Worm (Caenorhabditis elegans) whole organism, L2 larva: ENCODE measurements around the gene scl-20.

Experiments used
- C34F6.9 ChIP-seq: fragments of 150-350 bp; optimal IDR thresholded peaks from 2 replicates; lab custom pipeline; 2014; ENCODE audit warnings: missing biosample characterization, missing genetic modification characterization
- F13H6.1 ChIP-seq: sonication (generic microtip); optimal IDR thresholded peaks from 2 replicates; lab custom pipeline; 2016; ENCODE audit warnings: missing genetic modification characterization, missing compliant biosample characterization
- R02D3.7 ChIP-seq: fragments of 150-350 bp; optimal IDR thresholded peaks from 2 replicates; lab custom pipeline; 2014; ENCODE audit warnings: missing biosample characterization, missing genetic modification characterization
- ZK546.5 ChIP-seq: sonication (generic microtip); optimal IDR thresholded peaks from 2 replicates; lab custom pipeline; 2017; ENCODE audit warnings: missing biosample characterization, missing genetic modification characterization
- aly-2 ChIP-seq: fragments of 150-350 bp; optimal IDR thresholded peaks from 2 replicates; lab custom pipeline; 2014; ENCODE audit warnings: missing biosample characterization, missing genetic modification characterization
- ama-1 ChIP-seq: fragments of 150-350 bp; optimal IDR thresholded peaks from 2 replicates; lab custom pipeline; 2018; ENCODE audit warnings: inconsistent platforms
- crh-2 ChIP-seq: sonication (generic microtip); optimal IDR thresholded peaks from 2 replicates; lab custom pipeline; 2017; ENCODE audit warnings: missing biosample characterization, missing genetic modification characterization
- dmd-4 ChIP-seq: sonication (generic microtip); optimal IDR thresholded peaks from 2 replicates; lab custom pipeline; 2017; ENCODE audit warnings: missing biosample characterization, missing genetic modification characterization
- egl-27 ChIP-seq: sonication (generic microtip); optimal IDR thresholded peaks from 3 replicates; lab custom pipeline; 2017; ENCODE audit warnings: missing biosample characterization, missing genetic modification reagents, missing genetic modification characterization
- elt-1 ChIP-seq: fragments of 150-350 bp; optimal IDR thresholded peaks from 2 replicates; lab custom pipeline; 2014; ENCODE audit warnings: missing biosample characterization, missing genetic modification characterization
- fos-1 ChIP-seq: fragments of 150-350 bp; optimal IDR thresholded peaks from 2 replicates; lab custom pipeline; 2014; ENCODE audit warnings: missing biosample characterization, missing genetic modification characterization
- lin-11 ChIP-seq: fragments of 150-350 bp; sonication (generic microtip); optimal IDR thresholded peaks from 2 replicates; lab custom pipeline; 2014; ENCODE audit warnings: missing biosample characterization, missing genetic modification characterization, inconsistent platforms, mixed read lengths
- lin-13 ChIP-seq: fragments of 150-350 bp; optimal IDR thresholded peaks from 2 replicates; lab custom pipeline; 2014; ENCODE audit warnings: missing biosample characterization, missing genetic modification reagents, missing genetic modification characterization
- lin-39 ChIP-seq: fragments of 150-350 bp; optimal IDR thresholded peaks from 2 replicates; lab custom pipeline; 2014; ENCODE audit warnings: missing biosample characterization, missing genetic modification reagents, missing genetic modification characterization
- lsy-2 ChIP-seq, 2 experiments: fragments of 150-350 bp in 1 of 2; sonication (generic microtip) in 1 of 2; optimal IDR thresholded peaks; 2 replicates each; lab custom pipeline; 2014 to 2017; ENCODE audit warnings: missing biosample characterization in 2 of 2, missing genetic modification characterization in 2 of 2
- mdl-1 ChIP-seq, 2 experiments: fragments of 150-350 bp in 1 of 2; sonication (generic microtip) in 1 of 2; optimal IDR thresholded peaks; 2 replicates each; lab custom pipeline; 2017; ENCODE audit warnings: missing biosample characterization in 2 of 2, missing genetic modification characterization in 2 of 2
- nhr-10 ChIP-seq: sonication (generic microtip); optimal IDR thresholded peaks from 2 replicates; lab custom pipeline; 2017; ENCODE audit warnings: missing biosample characterization, missing genetic modification characterization
- nhr-12 ChIP-seq: fragments of 150-350 bp; optimal IDR thresholded peaks from 2 replicates; lab custom pipeline; 2014; ENCODE audit warnings: missing biosample characterization, missing genetic modification characterization
- nhr-129 ChIP-seq: fragments of 150-350 bp; optimal IDR thresholded peaks from 2 replicates; lab custom pipeline; 2014; ENCODE audit warnings: missing biosample characterization, missing genetic modification characterization
- nhr-21 ChIP-seq: fragments of 150-350 bp; optimal IDR thresholded peaks from 2 replicates; lab custom pipeline; 2014; ENCODE audit warnings: missing biosample characterization, missing genetic modification characterization
- nhr-23 ChIP-seq: fragments of 150-350 bp; optimal IDR thresholded peaks from 2 replicates; lab custom pipeline; 2014; ENCODE audit warnings: missing biosample characterization, missing genetic modification reagents, missing genetic modification characterization
- nhr-237 ChIP-seq: fragments of 150-350 bp; optimal IDR thresholded peaks from 2 replicates; lab custom pipeline; 2014; ENCODE audit warnings: missing biosample characterization, missing genetic modification characterization
- nhr-25 ChIP-seq: fragments of 150-350 bp; sonication (generic microtip); optimal IDR thresholded peaks from 3 replicates; lab custom pipeline; 2014; ENCODE audit warnings: missing biosample characterization, missing genetic modification characterization
- nhr-6 ChIP-seq: fragments of 150-350 bp; optimal IDR thresholded peaks from 2 replicates; lab custom pipeline; 2014; ENCODE audit warnings: missing biosample characterization, missing genetic modification characterization
- nhr-77 ChIP-seq: fragments of 150-350 bp; optimal IDR thresholded peaks from 2 replicates; lab custom pipeline; 2014; ENCODE audit warnings: missing biosample characterization, missing genetic modification characterization
- peb-1 ChIP-seq: fragments of 150-350 bp; optimal IDR thresholded peaks from 2 replicates; lab custom pipeline; 2014; ENCODE audit warnings: missing biosample characterization, missing genetic modification characterization
- sem-4 ChIP-seq: fragments of 150-350 bp; optimal IDR thresholded peaks from 2 replicates; lab custom pipeline; 2014; ENCODE audit warnings: missing biosample characterization, missing genetic modification reagents, missing genetic modification characterization
- skn-1 ChIP-seq: sonication (generic microtip); optimal IDR thresholded peaks from 2 replicates; lab custom pipeline; 2017; ENCODE audit warnings: missing biosample characterization, missing genetic modification characterization
- sma-3 ChIP-seq: sonication (generic microtip); optimal IDR thresholded peaks from 2 replicates; lab custom pipeline; 2016; ENCODE audit warnings: missing genetic modification reagents, missing genetic modification characterization, missing compliant biosample characterization
- sma-9 ChIP-seq, 2 experiments: fragments of 150-350 bp in 1 of 2; sonication (generic microtip) in 1 of 2; optimal IDR thresholded peaks; 2 replicates each; lab custom pipeline; 2014 to 2016; ENCODE audit warnings: missing genetic modification characterization in 2 of 2, mild to moderate bottlenecking in 1 of 2, missing biosample characterization in 1 of 2, missing compliant biosample characterization in 1 of 2, missing genetic modification reagents in 1 of 2, moderate library complexity in 1 of 2
- snpc-4 ChIP-seq: fragments of 150-350 bp; optimal IDR thresholded peaks from 2 replicates; lab custom pipeline; 2014; ENCODE audit warnings: missing biosample characterization, missing genetic modification characterization
- unc-39 ChIP-seq: fragments of 150-350 bp; optimal IDR thresholded peaks from 2 replicates; lab custom pipeline; 2014; ENCODE audit warnings: missing biosample characterization, missing genetic modification characterization
- unc-55 ChIP-seq: fragments of 150-350 bp; sonication (generic microtip); optimal IDR thresholded peaks from 3 replicates; lab custom pipeline; 2014; ENCODE audit warnings: missing biosample characterization, missing genetic modification reagents, missing genetic modification characterization
- unc-62 ChIP-seq: fragments of 150-350 bp; optimal IDR thresholded peaks from 2 replicates; lab custom pipeline; 2014; ENCODE audit warnings: missing biosample characterization, missing genetic modification reagents, missing genetic modification characterization
- ztf-1 ChIP-seq: fragments of 200-800 bp; sonication (Bioruptor generic); conservative IDR thresholded peaks from 2 replicates; pipeline ENCODE4 v1.3.6; 2022; ENCODE audit warnings: missing genetic modification characterization, missing compliant biosample characterization
- ztf-11 ChIP-seq: sonication (generic microtip); optimal IDR thresholded peaks from 2 replicates; lab custom pipeline; 2017; ENCODE audit warnings: missing biosample characterization, missing genetic modification characterization
- ztf-4 ChIP-seq: fragments of 150-350 bp; optimal IDR thresholded peaks from 2 replicates; lab custom pipeline; 2014; ENCODE audit warnings: missing biosample characterization, missing genetic modification characterization

scl-20 gene

DNA sequence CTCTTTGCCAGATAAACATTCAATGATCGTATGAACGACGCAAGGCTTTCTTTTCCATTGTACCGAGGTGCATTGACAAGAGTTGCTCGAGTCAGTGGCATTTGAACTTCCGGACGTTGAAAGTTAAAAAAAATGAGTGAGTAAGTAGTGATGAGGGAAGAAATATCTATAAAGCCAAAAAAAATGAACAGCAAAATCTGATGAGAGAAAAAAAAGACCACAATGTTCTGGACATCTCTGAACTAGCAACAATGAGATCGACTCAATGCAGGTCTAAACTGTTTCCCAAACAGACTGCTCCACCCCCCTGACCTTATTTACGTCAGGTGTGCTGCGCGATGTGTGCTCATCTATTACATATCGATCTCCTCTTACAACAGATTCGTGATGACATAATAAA lies 16.2 kb upstream of the scl-20 start, which contains the start of the genes F11D11.21 and F11D11.12:
TSS of gene F11D11.21 (minus strand) at position 101 of the 400 bp plus-strand sequence.
TSS of gene F11D11.12 (minus strand) at position 238 of the 400 bp plus-strand sequence.
- TF ChIP-seq lin-39 (tag; lab: Kevin White, UChicago), result no peak
- no peak for TF ChIP-seq fos-1 (tag; lab: Kevin White, UChicago)
- no peak for TF ChIP-seq nhr-23 (tag; lab: Kevin White, UChicago)
- TF ChIP-seq ztf-4, result no peak
- no peak for TF ChIP-seq aly-2
- no peak for TF ChIP-seq ztf-1 (GFP tag; lab: Robert Waterston, UW)
- no peak for TF ChIP-seq lin-13 (GFP tag; lab: Kevin White, UChicago)
- TF ChIP-seq egl-27 (tag; lab: Kevin White, UChicago), result no peak
- TF ChIP-seq peb-1 (tag; lab: Kevin White, UChicago), result no peak
- no peak for TF ChIP-seq unc-62 (GFP tag; lab: Kevin White, UChicago)
- no peak for TF ChIP-seq ama-1
- TF ChIP-seq nhr-129 (tag; lab: Kevin White, UChicago), result no peak
- TF ChIP-seq lsy-2 (tag; optimal IDR thresholded peaks at IDR 0.05; lab: Kevin White, UChicago), result no peak
- TF ChIP-seq nhr-21 (tag; lab: Kevin White, UChicago), result no peak
- no peak for TF ChIP-seq elt-1 (tag; lab: Kevin White, UChicago)
- TF ChIP-seq crh-2 (tag; lab: Kevin White, UChicago), result no peak

DNA sequence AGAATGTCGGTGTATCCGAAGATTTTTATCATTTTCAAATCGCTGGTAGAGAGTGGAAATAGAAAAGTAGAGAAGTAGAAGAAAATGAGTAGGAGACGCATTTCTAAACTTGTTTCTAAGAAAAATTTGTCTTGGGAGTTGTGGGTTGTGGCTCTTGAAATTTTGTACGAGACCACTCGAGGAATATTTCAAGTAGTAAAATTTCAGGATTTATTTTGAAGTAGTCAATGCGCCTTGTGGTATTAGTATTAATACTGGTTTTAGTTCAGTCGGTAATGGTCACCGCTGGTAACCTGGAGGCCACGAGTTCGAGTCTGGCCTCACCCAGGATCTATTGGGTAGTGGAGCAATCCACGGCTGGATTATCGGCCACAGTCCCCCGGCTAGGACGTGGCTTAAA lies 14.4 kb upstream of the scl-20 start, which contains the start of gene clec-252:
TSS of gene clec-252 (minus strand) at position 101 of the 400 bp plus-strand sequence.
- TF ChIP-seq crh-2 (tag; lab: Kevin White, UChicago), result no peak
- TF ChIP-seq sma-9 (GFP tag; optimal IDR thresholded peaks at IDR 0.05; lab: Kevin White, UChicago), result no peak
- TF ChIP-seq sma-9 (tag; optimal IDR thresholded peaks at IDR 0.05; lab: Kevin White, UChicago), result no peak
- no peak for TF ChIP-seq nhr-12 (tag; lab: Kevin White, UChicago)
- TF ChIP-seq skn-1 (tag; lab: Kevin White, UChicago), result no peak
- TF ChIP-seq lsy-2 (tag; optimal IDR thresholded peaks at IDR 0.05; lab: Kevin White, UChicago), result no peak

DNA sequence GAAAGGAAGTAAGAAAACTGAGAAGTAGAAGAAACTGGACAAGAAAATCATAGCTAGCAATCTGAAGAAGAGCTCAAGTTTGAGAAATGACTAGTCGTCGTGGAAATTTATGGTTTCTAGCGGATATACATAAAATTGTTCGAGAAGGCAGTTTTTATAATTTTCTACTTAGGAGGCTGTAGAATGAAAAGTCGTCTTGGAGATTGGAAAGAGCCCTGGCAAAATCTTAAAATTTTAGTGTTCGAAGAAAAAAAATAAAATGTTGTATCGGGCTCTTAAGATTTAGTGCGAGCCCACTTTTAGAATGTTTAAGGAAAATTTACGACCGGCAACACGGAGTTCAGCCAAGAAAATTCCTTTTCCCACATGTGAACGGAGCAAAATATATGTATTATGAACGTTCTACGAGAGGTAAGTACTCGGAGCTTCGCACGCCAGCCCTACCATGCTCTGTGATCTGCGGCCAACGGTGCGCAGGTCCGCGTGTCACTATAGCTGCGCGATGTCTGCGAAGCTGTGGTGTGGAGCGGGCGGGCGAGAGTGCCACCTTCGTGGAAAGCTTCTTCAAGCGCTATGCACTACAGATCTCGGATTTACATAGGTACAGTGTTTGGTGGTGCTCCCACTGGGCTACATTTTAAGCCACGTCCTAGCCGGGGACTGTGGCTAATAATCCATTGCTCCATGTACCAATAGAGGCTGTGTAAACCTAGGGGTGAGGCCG lies 12.8 kb upstream of the scl-20 start, which contains the start of gene clec-251:
TSS of gene clec-251 (minus strand) at position 51 of the 724 bp plus-strand sequence.
- TF ChIP-seq peb-1 (tag; lab: Kevin White, UChicago), result no peak
- no peak for TF ChIP-seq nhr-129 (tag; lab: Kevin White, UChicago)
- TF ChIP-seq lin-39 (tag; lab: Kevin White, UChicago), result no peak
- TF ChIP-seq sma-3, result no peak
- no peak for TF ChIP-seq skn-1 (tag; lab: Kevin White, UChicago)
- no peak for TF ChIP-seq R02D3.7 (tag; lab: Kevin White, UChicago)
- no peak for TF ChIP-seq dmd-4
- no peak for TF ChIP-seq ZK546.5
- TF ChIP-seq lin-11 (tag; lab: Kevin White, UChicago), result no peak
- TF ChIP-seq nhr-21 (tag; lab: Kevin White, UChicago), result no peak
- TF ChIP-seq C34F6.9 (tag; lab: Kevin White, UChicago), result no peak
- no peak for TF ChIP-seq unc-39 (tag; lab: Kevin White, UChicago)
- no peak for TF ChIP-seq sem-4 (tag; lab: Kevin White, UChicago)
- TF ChIP-seq nhr-25 (tag; lab: Kevin White, UChicago), result no peak
- no peak for TF ChIP-seq sma-9 (GFP tag; optimal IDR thresholded peaks at IDR 0.05; lab: Kevin White, UChicago)
- no peak for TF ChIP-seq sma-9 (tag; optimal IDR thresholded peaks at IDR 0.05; lab: Kevin White, UChicago)
- TF ChIP-seq, all 48 proteins: peak for 0

DNA sequence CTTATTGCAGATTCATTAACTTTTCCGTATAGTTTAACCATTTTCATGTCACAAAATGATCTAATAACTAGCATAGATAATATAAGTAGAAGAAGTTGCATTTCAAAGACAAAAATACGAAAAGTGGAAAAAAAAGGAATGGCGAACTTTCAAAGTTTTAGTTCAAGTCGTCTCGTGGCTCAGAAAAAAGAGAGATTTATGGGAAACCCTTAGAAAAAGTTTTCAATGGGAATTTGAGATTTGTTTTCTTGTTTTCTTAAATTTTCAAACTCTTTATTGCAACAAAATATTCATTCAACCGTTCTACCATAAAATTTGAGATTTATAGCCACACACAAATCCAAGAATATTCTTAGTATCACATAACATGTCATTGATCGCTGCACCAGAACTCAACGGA lies 7.8 kb upstream of the scl-20 start, which contains the start of gene clec-250:
TSS of gene clec-250 (minus strand) at position 101 of the 400 bp plus-strand sequence.
- TF ChIP-seq nhr-237 (tag; lab: Kevin White, UChicago), result no peak
- TF ChIP-seq nhr-6 (tag; lab: Kevin White, UChicago), result no peak
- TF ChIP-seq nhr-10 (tag; lab: Kevin White, UChicago), result no peak
- no peak for TF ChIP-seq dmd-4

DNA sequence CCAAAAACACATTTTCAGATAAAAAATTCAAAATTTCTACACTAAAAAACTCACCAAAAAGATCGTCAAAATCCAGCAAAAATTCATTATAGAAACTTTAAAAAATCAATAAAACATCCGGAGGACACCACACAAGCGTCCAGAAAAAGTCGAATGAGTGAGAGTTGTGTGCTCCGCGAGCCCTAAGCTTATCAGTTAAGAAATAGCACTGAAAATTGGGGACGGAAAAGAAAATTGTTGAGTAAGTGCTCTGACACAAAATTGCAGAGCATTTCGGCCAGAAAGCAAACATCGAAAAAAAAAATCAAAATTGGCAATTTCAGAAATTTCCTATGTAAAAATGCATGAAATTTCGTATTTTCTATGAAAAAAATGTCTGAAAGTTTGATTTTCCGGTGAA lies 3.4 kb upstream of the scl-20 start:
- no peak for TF ChIP-seq unc-39 (tag; lab: Kevin White, UChicago)
- TF ChIP-seq nhr-12 (tag; lab: Kevin White, UChicago), result no peak
- no peak for TF ChIP-seq mdl-1 (tag; optimal IDR thresholded peaks at IDR 0.05; lab: Kevin White, UChicago)
- TF ChIP-seq ZK546.5, result no peak
- TF ChIP-seq ztf-11 (tag; lab: Kevin White, UChicago), result no peak
- no peak for TF ChIP-seq snpc-4 (tag; lab: Kevin White, UChicago)
- no peak for TF ChIP-seq lin-39 (tag; lab: Kevin White, UChicago)
- no peak for TF ChIP-seq skn-1 (tag; lab: Kevin White, UChicago)
- no peak for TF ChIP-seq lin-11 (tag; lab: Kevin White, UChicago)
- TF ChIP-seq unc-55 (GFP tag; lab: Kevin White, UChicago), result no peak
- no peak for TF ChIP-seq sem-4 (tag; lab: Kevin White, UChicago)
- no peak for TF ChIP-seq nhr-237 (tag; lab: Kevin White, UChicago)
- TF ChIP-seq sma-3, result no peak
- TF ChIP-seq F13H6.1 (tag; lab: Kevin White, UChicago), result no peak
- no peak for TF ChIP-seq nhr-77
- TF ChIP-seq ztf-1 (GFP tag; lab: Robert Waterston, UW), result no peak
- no peak for TF ChIP-seq aly-2
